Worm (Caenorhabditis elegans) whole organism, early embryonic: ENCODE results near the gene F32H5.1.

Experiments used
- B0310.2 ChIP-seq: sonication (generic microtip); optimal IDR thresholded peaks from 2 replicates; lab custom pipeline; 2016; ENCODE audit warnings: mild to moderate bottlenecking, missing genetic modification characterization, missing compliant biosample characterization
- F13C5.2 ChIP-seq: sonication (generic microtip); optimal IDR thresholded peaks from 2 replicates; lab custom pipeline; 2017; ENCODE audit warnings: mild to moderate bottlenecking, missing genetic modification characterization, inconsistent platforms, missing compliant biosample characterization
- aly-1 ChIP-seq: sonication (generic microtip); optimal IDR thresholded peaks from 2 replicates; lab custom pipeline; 2016; ENCODE audit warnings: missing genetic modification characterization, missing compliant biosample characterization
- ama-1 ChIP-seq: fragments of 150-350 bp; optimal IDR thresholded peaks from 2 replicates; lab custom pipeline; 2014
- ceh-13 ChIP-seq: fragments of 200-800 bp; sonication (Bioruptor generic); optimal IDR thresholded peaks from 2 replicates; lab custom pipeline; 2018; ENCODE audit warnings: mild to moderate bottlenecking, missing genetic modification characterization, missing compliant biosample characterization
- ceh-36 ChIP-seq: sonication (generic microtip); optimal IDR thresholded peaks from 2 replicates; lab custom pipeline; 2016; ENCODE audit warnings: missing genetic modification characterization, inconsistent platforms, missing compliant biosample characterization
- ets-7 ChIP-seq: sonication (generic microtip); optimal IDR thresholded peaks from 2 replicates; lab custom pipeline; 2016; ENCODE audit warnings: missing genotype, missing genetic modification characterization, missing compliant biosample characterization
- flt-1 ChIP-seq: fragments of 200-800 bp; sonication (Bioruptor generic); IDR thresholded peaks from 2 replicates; pipeline ENCODE4 v1.3.6; 2022; ENCODE audit warnings: missing genetic modification characterization, missing compliant biosample characterization
- hmbx-1 ChIP-seq: sonication (generic microtip); optimal IDR thresholded peaks from 2 replicates; lab custom pipeline; 2016; ENCODE audit warnings: mild to moderate bottlenecking, missing genetic modification characterization, missing compliant biosample characterization
- hmg-4 ChIP-seq: fragments of 200-800 bp; sonication (Bioruptor generic); optimal IDR thresholded peaks from 2 replicates; lab custom pipeline; 2018; ENCODE audit warnings: mild to moderate bottlenecking, missing genetic modification characterization, missing compliant biosample characterization
- hnd-1 ChIP-seq: sonication (generic microtip); optimal IDR thresholded peaks from 2 replicates; lab custom pipeline; 2016; ENCODE audit warnings: missing genetic modification characterization, missing compliant biosample characterization
- pes-1 ChIP-seq: fragments of 200-800 bp; sonication (Bioruptor generic); IDR thresholded peaks from 2 replicates; pipeline ENCODE4 v1.3.6; 2022; ENCODE audit warnings: missing genetic modification reagents, missing genetic modification characterization, missing compliant biosample characterization
- scrt-1 ChIP-seq: fragments of 200-800 bp; sonication (Bioruptor generic); IDR thresholded peaks from 2 replicates; pipeline ENCODE4 v1.3.6; 2022; ENCODE audit warnings: missing genetic modification characterization, missing compliant biosample characterization
- sea-1 ChIP-seq: fragments of 200-800 bp; sonication (Bioruptor generic); conservative IDR thresholded peaks from 2 replicates; pipeline ENCODE4 v1.3.6; 2022; ENCODE audit warnings: missing genetic modification characterization, missing compliant biosample characterization
- tbx-11 ChIP-seq: fragments of 200-800 bp; sonication (Bioruptor generic); IDR thresholded peaks from 2 replicates; pipeline ENCODE4 v1.3.6; 2022; ENCODE audit warnings: missing genetic modification characterization, missing compliant biosample characterization
- tbx-37 ChIP-seq: fragments of 200-800 bp; sonication (Bioruptor generic); conservative IDR thresholded peaks from 2 replicates; pipeline ENCODE4 v1.3.6; 2022; ENCODE audit warnings: missing genetic modification reagents, missing genetic modification characterization, missing compliant biosample characterization
- tra-4 ChIP-seq: sonication (generic microtip); optimal IDR thresholded peaks from 2 replicates; lab custom pipeline; 2017; ENCODE audit warnings: missing genetic modification characterization, missing compliant biosample characterization

Gene F32H5.1

DNA sequence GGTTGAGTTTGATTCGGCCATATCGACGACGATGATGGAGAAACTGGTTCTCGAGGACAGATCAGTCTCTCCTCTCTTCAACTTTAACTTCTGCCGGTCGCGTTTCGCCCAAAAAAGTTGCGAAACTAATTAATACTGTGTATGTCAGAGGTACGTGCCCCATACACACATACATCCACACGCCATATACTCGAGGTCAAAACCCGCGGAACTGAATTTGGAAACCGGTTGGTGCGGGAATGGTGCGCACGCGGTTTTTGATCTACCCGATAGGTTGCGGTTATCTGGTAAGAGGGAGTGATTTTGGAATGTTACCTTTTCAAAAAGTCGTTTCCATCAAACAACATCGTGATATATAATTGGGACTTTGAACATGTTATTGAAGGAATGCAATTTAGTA lies 22.3 kb upstream of the F32H5.1 start, which contains the start of gene ifbp-1:
Gene ifbp-1, minus strand, starts transcription at position 85 of the 400 bp plus-strand sequence.
- TF ChIP-seq scrt-1 (GFP tag; lab: Robert Waterston, UW) = no peak
- TF ChIP-seq ama-1 (lab: Kevin White, UChicago) = no peak
- no peak for TF ChIP-seq ceh-36 (tag; lab: Kevin White, UChicago)
- TF ChIP-seq pes-1 (GFP tag; lab: Robert Waterston, UW) = no peak
- TF ChIP-seq tra-4 (tag; lab: Kevin White, UChicago) = no peak
- TF ChIP-seq hmbx-1 = no peak

DNA sequence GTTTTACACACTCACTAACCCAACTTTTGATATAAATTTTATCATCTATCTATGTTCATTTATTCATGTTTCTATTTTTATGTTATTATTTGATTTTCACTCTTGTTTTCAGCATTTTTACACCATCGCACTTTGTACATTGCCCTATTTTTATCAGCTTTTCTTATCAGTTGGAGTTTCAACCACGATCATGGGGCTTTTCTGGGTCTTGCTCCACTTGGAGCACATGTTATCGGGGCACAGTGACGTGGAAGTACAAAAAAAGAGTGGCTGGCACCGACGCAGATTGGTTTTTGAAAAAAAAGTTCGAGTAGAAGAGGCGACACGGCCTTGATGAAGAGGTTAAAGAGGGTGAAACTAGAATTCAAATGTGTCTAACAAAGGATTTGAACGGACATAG lies 19.3 kb upstream of the F32H5.1 start:
- no peak for TF ChIP-seq tra-4 (tag; lab: Kevin White, UChicago)

DNA sequence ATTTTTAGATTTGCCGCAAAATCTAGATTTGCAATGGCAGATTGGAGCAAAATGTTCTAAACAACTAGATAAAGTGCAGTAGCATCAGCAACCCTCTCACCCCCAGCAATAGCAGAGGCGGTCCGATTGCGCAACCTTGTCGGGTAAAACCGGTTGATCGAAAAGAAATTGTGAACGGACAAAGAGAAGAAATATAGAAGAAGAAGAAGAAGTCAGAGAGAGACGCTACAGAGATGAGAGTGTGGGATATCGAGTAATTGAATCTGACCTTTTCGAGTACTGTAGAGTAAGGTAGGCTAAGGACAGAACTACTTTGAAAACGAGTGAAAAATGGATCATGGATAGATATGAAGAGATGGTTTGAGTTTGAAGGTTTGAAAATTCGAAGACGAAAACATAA lies 18.0 kb upstream of the F32H5.1 start:
- TF ChIP-seq ceh-36 (tag; lab: Kevin White, UChicago) = no peak
- no peak for TF ChIP-seq hnd-1
- TF ChIP-seq ceh-13 (GFP tag; lab: Kevin White, UChicago) = no peak
- TF ChIP-seq B0310.2 (tag; lab: Kevin White, UChicago) = no peak
- TF ChIP-seq tra-4 (tag; lab: Kevin White, UChicago) = no peak
- TF ChIP-seq hmbx-1 = no peak
- TF ChIP-seq aly-1 = no peak
- no peak for TF ChIP-seq scrt-1 (GFP tag; lab: Robert Waterston, UW)
- no peak for TF ChIP-seq tbx-37 (GFP tag; lab: Robert Waterston, UW)
- no peak for TF ChIP-seq pes-1 (GFP tag; lab: Robert Waterston, UW)
- TF ChIP-seq ets-7 (tag; lab: Kevin White, UChicago) = no peak
- no peak for TF ChIP-seq ama-1 (lab: Kevin White, UChicago)
- TF ChIP-seq flt-1 = no peak
- TF ChIP-seq sea-1 (GFP tag; lab: Robert Waterston, UW) = no peak
- TF ChIP-seq hmg-4 (GFP tag; lab: Kevin White, UChicago) = no peak
- TF ChIP-seq tbx-11 (GFP tag; lab: Robert Waterston, UW) = no peak
- no peak for TF ChIP-seq F13C5.2 (tag; lab: Kevin White, UChicago)

DNA sequence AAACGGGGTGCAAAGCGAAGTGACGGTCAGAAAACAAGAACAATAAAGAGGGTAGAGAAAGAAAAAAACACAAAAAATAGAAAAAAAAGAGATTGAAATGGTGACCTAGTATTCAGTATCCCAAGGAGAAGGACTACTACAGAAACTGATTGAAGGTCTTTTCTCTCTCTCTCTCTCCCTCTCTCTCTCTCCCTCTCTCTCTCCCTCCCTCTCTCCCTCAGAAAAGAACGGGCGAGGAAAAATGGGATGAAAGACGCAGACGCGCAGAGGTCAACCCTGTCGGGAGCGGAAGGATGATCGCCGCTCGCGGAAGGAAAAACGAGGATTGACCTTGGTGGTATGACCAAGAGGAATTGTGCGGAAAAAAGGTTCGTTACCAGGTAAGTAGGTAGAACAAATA lies 16.7 kb upstream of the F32H5.1 start:
- peak; percentile 26 for TF ChIP-seq hmg-4 (GFP tag; lab: Kevin White, UChicago)
- no peak for TF ChIP-seq tbx-11 (GFP tag; lab: Robert Waterston, UW)
- TF ChIP-seq B0310.2 (tag; lab: Kevin White, UChicago) = peak; percentile 21

DNA sequence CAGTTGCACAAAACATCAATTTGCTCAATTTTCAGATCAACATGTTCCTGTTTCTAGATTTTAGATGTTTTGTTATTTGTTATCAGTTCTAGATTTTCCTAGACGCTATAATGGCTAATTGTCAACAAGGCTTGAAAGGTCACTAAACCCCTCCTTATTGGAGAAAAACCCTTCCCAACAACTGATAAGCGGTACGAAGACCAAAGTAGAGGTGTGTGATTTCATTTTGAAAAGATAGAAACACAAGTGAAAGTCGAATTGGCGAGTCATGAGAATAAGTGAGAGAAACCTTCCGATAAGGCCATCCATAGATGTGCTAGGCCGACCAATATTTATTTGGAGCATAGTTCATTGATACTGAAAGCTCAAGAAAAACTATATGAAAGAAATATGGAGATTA lies 15.8 kb upstream of the F32H5.1 start:
- TF ChIP-seq hnd-1 (no peak), aly-1 (no peak), tbx-37 (GFP tag; lab: Robert Waterston, UW) (no peak), hmg-4 (GFP tag; lab: Kevin White, UChicago) (no peak), tra-4 (tag; lab: Kevin White, UChicago) (no peak), flt-1 (no peak), tbx-11 (GFP tag; lab: Robert Waterston, UW) (no peak), scrt-1 (GFP tag; lab: Robert Waterston, UW) (no peak), sea-1 (GFP tag; lab: Robert Waterston, UW) (no peak), ceh-13 (GFP tag; lab: Kevin White, UChicago) (no peak), B0310.2 (tag; lab: Kevin White, UChicago) (no peak), ama-1 (lab: Kevin White, UChicago) (no peak), ceh-36 (tag; lab: Kevin White, UChicago) (no peak), F13C5.2 (tag; lab: Kevin White, UChicago) (no peak), pes-1 (GFP tag; lab: Robert Waterston, UW) (no peak), hmbx-1 (no peak), ets-7 (tag; lab: Kevin White, UChicago) (no peak)

DNA sequence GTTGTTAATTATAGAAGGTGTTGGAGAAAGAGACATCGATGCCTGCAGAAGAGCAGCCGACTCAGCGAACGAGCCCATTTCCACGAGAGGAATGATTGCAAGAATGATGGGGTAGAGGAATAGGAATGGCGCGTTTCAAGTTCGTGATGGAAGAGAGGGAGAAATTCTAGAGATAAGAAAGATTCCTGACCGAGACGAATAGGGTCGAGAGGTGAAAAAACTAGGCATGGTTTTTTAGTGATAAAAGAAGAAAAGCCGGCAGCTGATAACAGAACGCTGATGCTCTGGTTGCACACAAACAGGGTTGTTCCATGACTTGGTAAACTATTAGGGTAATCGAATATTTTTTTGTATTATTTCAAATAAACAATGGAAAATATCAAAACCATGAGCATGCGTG lies 15.0 kb upstream of the F32H5.1 start:
- TF ChIP-seq ceh-36 (tag; lab: Kevin White, UChicago) = no peak
- no peak for TF ChIP-seq tbx-37 (GFP tag; lab: Robert Waterston, UW)
- no peak for TF ChIP-seq hmg-4 (GFP tag; lab: Kevin White, UChicago)
- TF ChIP-seq ets-7 (tag; lab: Kevin White, UChicago) = no peak
- no peak for TF ChIP-seq B0310.2 (tag; lab: Kevin White, UChicago)
- TF ChIP-seq sea-1 (GFP tag; lab: Robert Waterston, UW) = no peak
- TF ChIP-seq hmbx-1 = no peak

DNA sequence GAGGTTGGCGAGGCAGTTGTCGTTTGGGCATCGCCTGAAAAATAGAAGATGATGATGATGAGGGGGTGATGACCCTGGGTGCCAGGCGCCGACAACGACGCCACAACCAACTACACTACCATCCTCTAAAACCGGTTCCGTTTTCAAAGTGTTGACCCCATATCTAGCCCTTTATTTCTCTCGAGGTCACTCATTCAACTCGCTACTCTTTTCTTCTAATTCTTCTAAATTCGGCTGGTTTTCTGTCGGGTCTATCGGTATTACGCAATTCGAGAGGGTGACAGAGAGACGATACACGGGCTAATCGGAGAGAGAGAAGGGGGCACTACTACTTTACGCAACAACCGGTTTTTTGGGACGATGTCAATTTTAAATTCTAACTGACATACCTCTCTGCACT lies 13.5 kb upstream of the F32H5.1 start:
- TF ChIP-seq B0310.2 (tag; lab: Kevin White, UChicago) (no peak), tra-4 (tag; lab: Kevin White, UChicago) (no peak), sea-1 (GFP tag; lab: Robert Waterston, UW) (no peak)

DNA sequence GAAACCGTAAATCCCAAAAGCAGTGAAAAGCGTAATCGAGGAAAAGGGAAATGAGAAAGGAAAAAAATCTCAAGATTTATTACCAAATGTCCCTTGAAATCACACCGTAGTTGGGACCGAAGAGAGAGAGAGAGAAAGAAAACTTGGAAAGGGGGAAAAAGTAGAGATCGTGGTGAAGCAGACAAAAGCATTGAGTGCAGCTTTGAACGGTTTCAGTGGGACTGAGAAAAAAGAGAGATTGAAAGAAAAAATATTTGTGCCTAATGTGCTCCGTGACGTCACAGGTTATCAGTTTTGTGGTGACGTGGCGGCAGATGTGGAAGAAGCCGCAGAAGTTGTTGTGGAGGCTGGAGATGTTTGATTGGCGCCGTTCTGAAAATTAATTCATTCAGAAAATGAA lies 12.4 kb upstream of the F32H5.1 start:
- TF ChIP-seq F13C5.2 (tag; lab: Kevin White, UChicago) (no peak), ceh-13 (GFP tag; lab: Kevin White, UChicago) (no peak), scrt-1 (GFP tag; lab: Robert Waterston, UW) (no peak), ama-1 (lab: Kevin White, UChicago) (no peak), flt-1 (no peak), B0310.2 (tag; lab: Kevin White, UChicago) (no peak), hmbx-1 (no peak), ceh-36 (tag; lab: Kevin White, UChicago) (no peak), hmg-4 (GFP tag; lab: Kevin White, UChicago) (no peak)
